Worm (Caenorhabditis elegans): ENCODE data around the gene K06A4.2.
"Not testable (repeated sequence)": the region's sequence is repeated elsewhere in the genome, so short reads cannot be mapped to it uniquely, and the experiment has no call there.

DNA sequence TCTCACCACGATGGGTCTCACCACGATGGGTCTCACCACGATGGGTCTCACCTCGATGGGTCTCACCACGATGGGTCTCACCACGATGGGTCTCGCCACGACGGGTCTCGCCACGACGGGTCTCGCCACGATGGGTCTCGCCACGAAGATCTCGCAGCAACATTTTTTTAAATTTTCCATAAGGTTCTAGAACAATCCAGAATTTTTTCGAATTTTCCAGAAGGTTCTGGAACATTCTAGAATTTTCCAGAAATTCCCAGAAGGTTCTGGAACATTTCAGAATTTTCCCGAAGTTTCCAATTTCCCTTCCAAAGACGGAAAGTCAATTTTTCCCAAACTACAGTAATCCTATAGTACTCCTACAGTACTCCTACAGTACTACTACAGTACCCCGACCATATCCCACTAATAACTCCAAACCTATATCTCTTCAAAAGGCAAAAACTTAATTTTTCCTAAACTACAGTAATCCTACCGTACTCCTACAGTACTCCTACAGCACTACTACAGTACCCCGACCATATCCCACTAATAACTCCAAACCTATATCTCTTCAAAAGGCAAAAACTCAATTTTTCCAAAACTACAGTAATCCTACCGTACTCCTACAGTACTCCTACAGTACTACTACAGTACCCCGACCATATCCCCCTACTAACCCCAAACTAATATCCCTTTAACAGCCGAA lies 44.5 kb upstream of the K06A4.2 start, which contains the start of gene Y54B9A.1:
- not testable (repeated sequence) for TF ChIP-seq ama-1 (optimal IDR thresholded peaks at IDR 0.05); sea-1 (GFP tag; conservative IDR thresholded peaks at IDR 0.05); flt-1 (GFP tag; IDR thresholded peaks at IDR 0.05); ets-7 (tag; optimal IDR thresholded peaks at IDR 0.05); ceh-13 (GFP tag; optimal IDR thresholded peaks at IDR 0.05); pes-1 (GFP tag; IDR thresholded peaks at IDR 0.05); aly-1 (tag; optimal IDR thresholded peaks at IDR 0.05)
- 0 out of 2 replicates have a peak, but pooled peaks have one; percentile 42 for TF ChIP-seq tbx-11 (GFP tag; IDR thresholded peaks at IDR 0.05)
